Fruit fly (Drosophila melanogaster): ENCODE data around the gene Pxn.

Pxn gene

DNA sequence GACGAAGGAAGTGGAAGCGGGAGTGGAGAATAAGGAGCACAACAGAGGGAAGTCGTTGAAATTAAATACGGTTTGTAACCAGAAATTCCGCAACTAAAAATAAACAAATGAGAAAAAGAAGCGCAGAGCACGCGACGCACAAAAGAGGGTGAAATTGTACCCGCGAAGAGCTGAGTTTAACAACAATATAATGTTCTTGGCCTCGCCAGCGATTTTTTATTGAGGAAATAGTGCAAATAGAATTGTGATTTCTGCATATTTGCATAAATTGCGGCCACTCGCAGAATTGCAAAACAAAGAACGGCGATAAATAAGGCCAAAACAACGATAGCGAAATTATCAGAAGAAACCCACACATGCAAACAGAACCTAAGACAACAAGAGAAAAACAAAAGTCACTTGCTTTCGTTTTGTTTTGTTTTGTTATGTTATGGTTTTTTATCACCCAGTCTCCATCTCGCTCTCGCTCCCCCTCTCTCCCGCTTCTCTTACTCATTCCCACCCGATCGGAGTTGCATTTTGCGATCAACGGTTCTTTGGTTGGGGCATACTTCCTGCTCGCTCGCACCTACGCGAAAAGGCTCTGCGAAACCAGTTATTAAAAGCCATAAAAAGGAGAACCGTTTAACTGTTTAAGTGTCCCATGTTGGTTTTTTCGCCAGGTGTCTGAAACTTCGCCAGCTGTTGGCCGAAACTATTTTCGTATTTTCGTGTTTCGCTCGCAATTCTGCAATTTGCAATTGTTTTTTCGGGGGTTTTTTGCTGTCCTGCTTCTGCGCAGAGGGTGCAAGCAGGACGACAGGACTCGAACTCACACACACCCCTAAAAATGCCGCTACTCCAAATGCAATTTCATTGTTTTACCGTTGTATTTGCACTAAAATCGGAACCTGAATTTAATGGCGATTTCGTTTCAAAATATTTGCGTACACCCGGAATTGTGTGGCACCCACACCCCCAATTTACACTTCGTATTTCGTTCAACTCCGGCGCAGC is 76.7 kb downstream of the Pxn start:
- TF ChIP-seq psq (optimal IDR thresholded peaks at IDR 0.05) (peak; percentile 66), Myc (optimal IDR thresholded peaks at IDR 0.05) (no peak), h (optimal IDR thresholded peaks at IDR 0.05) (no peak), insv (optimal IDR thresholded peaks at IDR 0.05) (no peak), Sin3A (optimal IDR thresholded peaks at IDR 0.05) (no peak)

DNA sequence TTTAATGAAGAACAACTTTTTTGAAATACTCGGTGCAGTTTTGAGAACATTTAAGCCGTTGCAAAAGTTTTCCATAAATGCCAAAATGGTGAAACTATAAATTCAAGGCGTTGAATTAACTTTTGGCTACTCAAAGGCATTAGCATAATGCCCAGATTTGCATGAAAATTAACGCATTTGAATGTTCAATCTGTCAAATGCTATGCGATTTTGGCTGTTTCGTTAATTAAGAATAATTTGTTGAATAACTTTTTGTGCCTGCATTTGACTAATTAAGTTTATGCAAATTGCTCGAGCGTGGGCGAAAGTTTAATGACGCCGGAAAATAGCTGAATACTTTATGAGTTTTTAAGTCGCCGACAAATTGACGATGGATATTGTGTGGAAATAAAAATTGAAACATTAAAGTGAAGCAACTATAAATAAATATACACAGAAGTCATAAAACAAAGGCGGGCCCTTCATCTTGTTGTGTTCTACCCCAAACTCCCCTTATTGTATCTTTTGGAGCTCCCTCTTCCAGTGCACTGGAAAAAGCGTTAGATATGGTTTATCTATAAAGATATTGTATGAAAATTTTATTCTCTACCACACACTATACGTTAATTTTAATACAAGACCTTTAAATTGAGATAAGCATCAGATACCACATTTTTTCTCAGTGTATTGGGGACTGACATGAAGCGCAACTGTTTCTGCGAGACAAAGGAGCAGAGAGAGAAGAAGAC is 77.6 kb downstream of the Pxn start:
- TF ChIP-seq insv (optimal IDR thresholded peaks at IDR 0.05) (no peak), psq (optimal IDR thresholded peaks at IDR 0.05) (peak; percentile 56)
